Fruit fly (Drosophila melanogaster) whole organism, embryonic: Measurements from ENCODE around the gene CG13850.

Experiments
- Adf1 ChIP-seq: fragments of 200-800 bp; sonication (Bioruptor generic); IDR thresholded peaks from 2 replicates; pipeline ENCODE4 v1.3.6; 2022; ENCODE audit warnings: missing biosample characterization, missing genetic modification characterization
- CG10462 ChIP-seq: fragments of 200-800 bp; sonication (Bioruptor generic); optimal IDR thresholded peaks from 2 replicates; lab custom pipeline; 2016; ENCODE audit warnings: missing biosample characterization, missing genetic modification characterization
- CG11398 ChIP-seq: fragments of 200-800 bp; sonication (Bioruptor generic); optimal IDR thresholded peaks from 2 replicates; lab custom pipeline; 2016; ENCODE audit warnings: missing biosample characterization, missing genetic modification characterization
- CG11696 ChIP-seq: fragments of 200-800 bp; sonication (Bioruptor generic); IDR thresholded peaks from 2 replicates; pipeline ENCODE4 v1.3.6; 2022; ENCODE audit warnings: missing biosample characterization, missing genetic modification characterization
- CG12071 ChIP-seq: fragments of 200-800 bp; sonication (Bioruptor generic); optimal IDR thresholded peaks from 3 replicates; lab custom pipeline; 2018; ENCODE audit warnings: missing biosample characterization, mild to moderate bottlenecking, missing genetic modification characterization
- CG15601 ChIP-seq: fragments of 200-800 bp; sonication (Bioruptor generic); optimal IDR thresholded peaks from 3 replicates; lab custom pipeline; 2019; ENCODE audit warnings: missing biosample characterization, mild to moderate bottlenecking, missing genetic modification characterization, moderate library complexity
- CG15696 ChIP-seq: fragments of 200-800 bp; sonication (Bioruptor generic); optimal IDR thresholded peaks from 2 replicates; lab custom pipeline; 2019; ENCODE audit warnings: missing biosample characterization, mild to moderate bottlenecking, missing genetic modification characterization, moderate library complexity
- CG16815 ChIP-seq: fragments of 200-800 bp; sonication (Bioruptor generic); optimal IDR thresholded peaks from 3 replicates; lab custom pipeline; 2017; ENCODE audit warnings: missing biosample characterization, mild to moderate bottlenecking, missing genetic modification characterization
- CG17361 ChIP-seq: fragments of 200-800 bp; sonication (Bioruptor generic); IDR thresholded peaks from 3 replicates; pipeline ENCODE4 v1.3.6; 2022; ENCODE audit warnings: missing biosample characterization, missing genetic modification characterization
- CG18619 ChIP-seq: fragments of 200-800 bp; sonication (Bioruptor generic); optimal IDR thresholded peaks from 3 replicates; lab custom pipeline; 2017; ENCODE audit warnings: missing biosample characterization, mild to moderate bottlenecking, missing genetic modification characterization
- CG18764 ChIP-seq: fragments of 200-800 bp; sonication (Bioruptor generic); optimal IDR thresholded peaks from 3 replicates; lab custom pipeline; 2016; ENCODE audit warnings: missing biosample characterization, missing genetic modification characterization
- CG30403 ChIP-seq: fragments of 200-800 bp; sonication (Bioruptor generic); optimal IDR thresholded peaks from 3 replicates; lab custom pipeline; 2016; ENCODE audit warnings: missing biosample characterization, missing genetic modification characterization
- CG3065 ChIP-seq: fragments of 200-800 bp; sonication (Bioruptor generic); optimal IDR thresholded peaks from 2 replicates; lab custom pipeline; 2016; ENCODE audit warnings: missing biosample characterization, missing genetic modification characterization
- CG32772 ChIP-seq: fragments of 200-800 bp; sonication (Bioruptor generic); IDR thresholded peaks from 2 replicates; pipeline ENCODE4 v1.3.6; 2022; ENCODE audit warnings: missing biosample characterization, missing genetic modification characterization
- CG34422 ChIP-seq: fragments of 200-800 bp; sonication (Bioruptor generic); IDR thresholded peaks from 3 replicates; pipeline ENCODE4 v1.3.6; 2022; ENCODE audit warnings: missing biosample characterization, missing genetic modification characterization
- CG43689 ChIP-seq: fragments of 200-800 bp; sonication (Bioruptor generic); IDR thresholded peaks from 2 replicates; pipeline ENCODE4 v1.3.6; 2022; ENCODE audit warnings: missing biosample characterization, missing genetic modification characterization
- CG4424 ChIP-seq: fragments of 200-800 bp; sonication (Bioruptor generic); optimal IDR thresholded peaks from 3 replicates; lab custom pipeline; 2016; ENCODE audit warnings: missing biosample characterization, missing genetic modification characterization
- CG5245 ChIP-seq: fragments of 200-800 bp; sonication (Bioruptor generic); optimal IDR thresholded peaks from 3 replicates; lab custom pipeline; 2016; ENCODE audit warnings: missing biosample characterization, missing genetic modification characterization
- CG7786 ChIP-seq: fragments of 200-800 bp; sonication (Bioruptor generic); optimal IDR thresholded peaks from 2 replicates; lab custom pipeline; 2016; ENCODE audit warnings: missing biosample characterization, missing genetic modification characterization
- CG8359 ChIP-seq: fragments of 200-800 bp; sonication (Bioruptor generic); optimal IDR thresholded peaks from 2 replicates; lab custom pipeline; 2017; ENCODE audit warnings: missing biosample characterization, mild to moderate bottlenecking, missing genetic modification characterization, borderline replicate concordance
- CG9215 ChIP-seq: fragments of 200-800 bp; sonication (Bioruptor generic); IDR thresholded peaks from 2 replicates; pipeline ENCODE4 v1.3.6; 2022; ENCODE audit warnings: missing biosample characterization, missing genetic modification characterization
- CkIIα-i1 ChIP-seq: fragments of 200-800 bp; sonication (Bioruptor generic); IDR thresholded peaks from 2 replicates; pipeline ENCODE4 v1.3.6; 2022; ENCODE audit warnings: missing biosample characterization, missing genetic modification characterization
- CoRest ChIP-seq: fragments of 200-800 bp; sonication (Bioruptor generic); optimal IDR thresholded peaks from 3 replicates; lab custom pipeline; 2018; ENCODE audit warnings: missing biosample characterization, mild to moderate bottlenecking, missing genetic modification characterization, moderate library complexity
- Dip2 ChIP-seq: fragments of 200-800 bp; sonication (Bioruptor generic); IDR thresholded peaks from 2 replicates; pipeline ENCODE4 v1.3.6; 2022; ENCODE audit warnings: missing biosample characterization, missing genetic modification characterization
- GATAe ChIP-seq: fragments of 200-800 bp; sonication (Bioruptor generic); conservative IDR thresholded peaks from 2 replicates; pipeline ENCODE4 v1.3.6; 2022; ENCODE audit warnings: missing biosample characterization, missing genetic modification characterization
- HmgZ ChIP-seq: fragments of 200-800 bp; sonication (Bioruptor generic); optimal IDR thresholded peaks from 2 replicates; lab custom pipeline; 2018; ENCODE audit warnings: missing biosample characterization, mild to moderate bottlenecking, missing genetic modification characterization
- Hmr ChIP-seq: fragments of 200-800 bp; sonication (Bioruptor generic); optimal IDR thresholded peaks from 3 replicates; lab custom pipeline; 2017; ENCODE audit warnings: mild to moderate bottlenecking, missing biosample characterization, missing genetic modification reagents, missing genetic modification characterization
- Lhr ChIP-seq: fragments of 200-800 bp; sonication (Bioruptor generic); optimal IDR thresholded peaks from 3 replicates; lab custom pipeline; 2017; ENCODE audit warnings: mild to moderate bottlenecking, missing biosample characterization, missing genetic modification reagents, missing genetic modification characterization
- Mad ChIP-seq: fragments of 200-800 bp; sonication (Bioruptor generic); optimal IDR thresholded peaks from 2 replicates; lab custom pipeline; 2016; ENCODE audit warnings: missing biosample characterization, missing genetic modification characterization
- NfI ChIP-seq: fragments of 200-800 bp; sonication (Bioruptor generic); optimal IDR thresholded peaks from 3 replicates; lab custom pipeline; 2018; ENCODE audit warnings: missing biosample characterization, mild to moderate bottlenecking, missing genetic modification characterization, moderate library complexity
- Ptx1 ChIP-seq: fragments of 200-800 bp; sonication (Bioruptor generic); IDR thresholded peaks from 2 replicates; pipeline ENCODE4 v1.3.6; 2022; ENCODE audit warnings: missing biosample characterization, missing genetic modification characterization
- Stat92E ChIP-seq, 3 experiments: fragments of >200 bp in 2 of 3; fragments of 200-800 bp in 1 of 3; sonication (Bioruptor generic) in 1 of 3; optimal IDR thresholded peaks; 2 replicates each; lab custom pipeline; 2017 to 2019; ENCODE audit warnings: missing biosample characterization in 3 of 3, missing genetic modification characterization in 3 of 3, mild to moderate bottlenecking in 1 of 3, moderate library complexity in 1 of 3
- YL-1 ChIP-seq: fragments of 200-800 bp; sonication (Bioruptor generic); optimal IDR thresholded peaks from 3 replicates; lab custom pipeline; 2017; ENCODE audit warnings: missing biosample characterization, mild to moderate bottlenecking, missing genetic modification characterization
- bab2 ChIP-seq: fragments of 200-800 bp; sonication (Bioruptor generic); optimal IDR thresholded peaks from 2 replicates; lab custom pipeline; 2016; ENCODE audit warnings: missing biosample characterization, missing genetic modification characterization
- bbx ChIP-seq: fragments of 200-800 bp; sonication (Bioruptor generic); IDR thresholded peaks from 2 replicates; pipeline ENCODE4 v1.3.6; 2022; ENCODE audit warnings: missing biosample characterization, missing genetic modification characterization; ENCODE audit not compliant: partially characterized antibody
- bigmax ChIP-seq: fragments of 200-800 bp; sonication (Bioruptor generic); optimal IDR thresholded peaks from 2 replicates; lab custom pipeline; 2018; ENCODE audit warnings: missing biosample characterization, mild to moderate bottlenecking, missing genetic modification characterization
- chif ChIP-seq, 2 experiments: fragments of 200-800 bp; sonication (Bioruptor generic); optimal IDR thresholded peaks; 3 replicates each; lab custom pipeline; 2016; ENCODE audit warnings: missing biosample characterization in 2 of 2, missing genetic modification characterization in 2 of 2
- chn ChIP-seq: fragments of 200-800 bp; sonication (Bioruptor generic); optimal IDR thresholded peaks from 2 replicates; lab custom pipeline; 2016; ENCODE audit warnings: missing biosample characterization, missing genetic modification characterization
- disco-r ChIP-seq: fragments of 200-800 bp; sonication (Bioruptor generic); optimal IDR thresholded peaks from 2 replicates; lab custom pipeline; 2016; ENCODE audit warnings: missing biosample characterization, missing genetic modification characterization
- ewg ChIP-seq: fragments of 200-800 bp; sonication (Bioruptor generic); optimal IDR thresholded peaks from 3 replicates; lab custom pipeline; 2017; ENCODE audit warnings: mild to moderate bottlenecking, missing biosample characterization, missing genetic modification reagents, missing genetic modification characterization
- gro ChIP-seq: fragments of 200-800 bp; sonication (Bioruptor generic); optimal IDR thresholded peaks from 2 replicates; lab custom pipeline; 2016; ENCODE audit warnings: missing biosample characterization, missing genetic modification characterization
- gsb ChIP-seq: fragments of 200-800 bp; sonication (Bioruptor generic); IDR thresholded peaks from 2 replicates; pipeline ENCODE4 v1.3.6; 2022; ENCODE audit warnings: missing biosample characterization, missing genetic modification characterization
- hb ChIP-seq: fragments of 200-800 bp; sonication (Bioruptor generic); IDR thresholded peaks from 3 replicates; pipeline ENCODE4 v1.3.6; 2022; ENCODE audit warnings: missing biosample characterization, missing genetic modification characterization; ENCODE audit not compliant: partially characterized antibody
- lmd ChIP-seq: fragments of 200-800 bp; sonication (Bioruptor generic); IDR thresholded peaks from 2 replicates; pipeline ENCODE4 v1.3.6; 2022; ENCODE audit warnings: missing biosample characterization, missing genetic modification characterization
- lov ChIP-seq, 2 experiments: fragments of 200-800 bp in 1 of 2; fragments of >200 bp in 1 of 2; sonication (Bioruptor generic) in 1 of 2; IDR thresholded peaks in 1 of 2; optimal IDR thresholded peaks in 1 of 2; 2 replicates in 1 of 2; 3 replicates in 1 of 2; pipeline versions ENCODE4 v1.3.6 to Lab custom; 2017 to 2022; ENCODE audit warnings: missing biosample characterization in 1 of 2, missing genetic modification characterization in 1 of 2
- nmo ChIP-seq: fragments of 200-800 bp; sonication (Bioruptor generic); optimal IDR thresholded peaks from 2 replicates; lab custom pipeline; 2018; ENCODE audit warnings: missing biosample characterization, mild to moderate bottlenecking, missing genetic modification characterization, moderate library complexity
- oc ChIP-seq: fragments of 200-800 bp; sonication (Bioruptor generic); optimal IDR thresholded peaks from 2 replicates; lab custom pipeline; 2018; ENCODE audit warnings: missing biosample characterization, mild to moderate bottlenecking, missing genetic modification characterization, moderate library complexity
- pho ChIP-seq: fragments of 200-800 bp; sonication (Bioruptor generic); optimal IDR thresholded peaks from 2 replicates; lab custom pipeline; 2016; ENCODE audit warnings: missing biosample characterization, missing genetic modification characterization
- pum ChIP-seq: fragments of 200-800 bp; sonication (Bioruptor generic); optimal IDR thresholded peaks from 2 replicates; lab custom pipeline; 2016; ENCODE audit warnings: missing biosample characterization, missing genetic modification characterization
- toy ChIP-seq: fragments of 200-800 bp; sonication (Bioruptor generic); IDR thresholded peaks from 2 replicates; pipeline ENCODE4 v1.3.6; 2022; ENCODE audit warnings: missing biosample characterization, missing genetic modification characterization

Gene CG13850

DNA sequence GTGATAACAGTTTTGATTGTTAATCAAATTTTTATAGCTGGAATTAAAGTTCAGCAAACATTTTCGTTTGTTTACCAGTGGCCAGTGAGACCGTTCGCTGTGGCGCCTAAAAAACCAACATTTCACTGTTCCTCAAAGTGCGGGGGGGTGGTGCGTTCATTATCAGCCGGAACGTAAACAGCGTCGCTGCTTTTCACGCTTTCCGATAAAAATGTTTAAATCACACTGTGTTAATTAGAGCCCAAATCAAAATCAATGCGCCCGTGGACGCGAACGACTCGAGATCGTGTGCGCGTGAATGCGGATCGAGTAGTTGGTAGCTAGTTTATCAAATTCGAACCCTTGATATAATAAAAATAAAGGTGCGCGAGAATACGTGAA, 37.1 kb upstream of the CG13850 start, which contains the start of gene CG34376 (continued):
- peak; percentile 59 for TF ChIP-seq gsb
- TF ChIP-seq CoRest (tag; lab: Kevin White, UChicago) = peak; percentile 62
- TF ChIP-seq pho = no peak
- no peak for TF ChIP-seq CG11398 (GFP tag; lab: Kevin White, UChicago)
- peak; percentile 49 for TF ChIP-seq NfI (GFP tag; lab: Kevin White, UChicago)
- TF ChIP-seq CG3065 (GFP tag; lab: Kevin White, UChicago) = no peak
- peak; percentile 21 for TF ChIP-seq oc (tag; lab: Kevin White, UChicago)
- TF ChIP-seq CG15601 (tag; lab: Kevin White, UChicago) = peak; percentile 50
- peak; percentile 44 for TF ChIP-seq Hmr (GFP tag; lab: Kevin White, UChicago)
- TF ChIP-seq Adf1 (GFP tag; lab: Robert Waterston, UW) = peak; percentile 88
- no peak for TF ChIP-seq CG18619 (GFP tag; lab: Kevin White, UChicago)
- TF ChIP-seq CG4424 (GFP tag; lab: Kevin White, UChicago) = no peak
- TF ChIP-seq CG5245 (GFP tag; lab: Kevin White, UChicago) = no peak
- no peak for TF ChIP-seq CG7786
- peak; percentile 55 for TF ChIP-seq gro (GFP tag; lab: Kevin White, UChicago)
- no peak for TF ChIP-seq CG10462
- peak; percentile 3 for TF ChIP-seq CG12071 (GFP tag; lab: Kevin White, UChicago)
- peak; percentile 24; the same call in 1 of the 2 replicates for TF ChIP-seq CG32772 (GFP tag; lab: Robert Waterston, UW)
- peak; percentile 36; the same call in 1 of the 2 replicates for TF ChIP-seq Ptx1 (GFP tag; lab: Robert Waterston, UW)
- TF ChIP-seq disco-r (GFP tag; lab: Kevin White, UChicago) = no peak
- TF ChIP-seq bigmax (GFP tag; lab: Kevin White, UChicago) = no peak
- no peak for TF ChIP-seq chn
- no peak for TF ChIP-seq lov (optimal IDR thresholded peaks at IDR 0.05; lab: Kevin White, UChicago)
- TF ChIP-seq lov (GFP tag; IDR thresholded peaks at IDR 0.05; lab: Robert Waterston, UW) = 0 out of 3 replicates have a peak, but pooled peaks have one; percentile 45
- TF ChIP-seq ewg (GFP tag; lab: Kevin White, UChicago) = peak; percentile 48
- TF ChIP-seq CkIIα-i1 = no peak
- TF ChIP-seq hb (GFP tag; lab: Robert Waterston, UW) = no peak
- peak; percentile 45 for TF ChIP-seq lmd (GFP tag; lab: Robert Waterston, UW)
- TF ChIP-seq bbx (GFP tag; lab: Robert Waterston, UW) = peak; percentile 18; the same call in 1 of the 2 replicates
- TF ChIP-seq HmgZ (tag; lab: Kevin White, UChicago) = peak; percentile 39
- TF ChIP-seq CG43689 (GFP tag; lab: Robert Waterston, UW) = no peak
- TF ChIP-seq Dip2 = no peak
- peak; percentile 33 for TF ChIP-seq Lhr (GFP tag; lab: Kevin White, UChicago)
- TF ChIP-seq CG15696 (tag; lab: Kevin White, UChicago) = no peak
- TF ChIP-seq CG9215 (GFP tag; lab: Robert Waterston, UW) = 0 out of 2 replicates have a peak, but pooled peaks have one; percentile 5
- no peak for TF ChIP-seq bab2 (GFP tag; lab: Kevin White, UChicago)
- TF ChIP-seq CG30403 (GFP tag; lab: Kevin White, UChicago) = peak; percentile 34
- peak; percentile 40 for TF ChIP-seq CG18764 (GFP tag; lab: Kevin White, UChicago)
- no peak for TF ChIP-seq Stat92E (GFP tag; optimal IDR thresholded peaks at IDR 0.05; lab: Kevin White, UChicago)
- TF ChIP-seq CG16815 (GFP tag; lab: Kevin White, UChicago) = no peak
- TF ChIP-seq Mad = peak; percentile 9
- TF ChIP-seq chif (GFP tag; optimal IDR thresholded peaks at IDR 0.05; lab: Kevin White, UChicago) = no peak
- TF ChIP-seq YL-1 (GFP tag; lab: Kevin White, UChicago) = peak; percentile 48
- TF ChIP-seq CG11696 (GFP tag; lab: Robert Waterston, UW) = no peak
- TF ChIP-seq pum (GFP tag; lab: Kevin White, UChicago) = no peak
- no peak for TF ChIP-seq toy (GFP tag; lab: Robert Waterston, UW)
- peak; percentile 75; the same call in 1 of the 3 replicates for TF ChIP-seq CG34422 (GFP tag; lab: Robert Waterston, UW)
- TF ChIP-seq GATAe = peak; percentile 93
- TF ChIP-seq CG8359 = no peak
- TF ChIP-seq CG17361 (GFP tag; lab: Robert Waterston, UW) = peak; percentile 68; the same call in 1 of the 3 replicates
- TF ChIP-seq nmo (GFP tag; lab: Kevin White, UChicago) = peak; percentile 58
